Fruit fly (Drosophila melanogaster): ENCODE results near the gene CG11030.

dm6 chr2L:5726049-5726448 lies 1.6 kb downstream of the CG11030 start:
- TF ChIP-seq achi (GFP tag; optimal IDR thresholded peaks at IDR 0.05) (no peak), dac (GFP tag; optimal IDR thresholded peaks at IDR 0.05) (no peak)

Measured in whole organism, prepupa.